Fruit fly (Drosophila melanogaster) whole organism, embryonic: ENCODE measurements around the gene janB.

Experiments
- Asciz ChIP-seq: fragments of 200-800 bp; sonication (Bioruptor generic); optimal IDR thresholded peaks from 2 replicates; lab custom pipeline; 2017; ENCODE audit warnings: missing biosample characterization, mild to moderate bottlenecking, missing genetic modification characterization, missing genetic modification reagents
- CG11085 ChIP-seq: fragments of 200-800 bp; sonication (Bioruptor generic); IDR thresholded peaks from 2 replicates; pipeline ENCODE4 v1.3.6; 2022; ENCODE audit warnings: missing biosample characterization, missing genetic modification characterization
- CG12299 ChIP-seq: fragments of 200-800 bp; sonication (Bioruptor generic); optimal IDR thresholded peaks from 2 replicates; lab custom pipeline; 2018; ENCODE audit warnings: missing biosample characterization, mild to moderate bottlenecking, missing genetic modification characterization
- CG14014 ChIP-seq: fragments of 200-800 bp; sonication (Bioruptor generic); IDR thresholded peaks from 2 replicates; pipeline ENCODE4 v1.3.6; 2022; ENCODE audit warnings: missing biosample characterization, missing genetic modification characterization
- CG15073 ChIP-seq: fragments of 200-800 bp; sonication (Bioruptor generic); optimal IDR thresholded peaks from 2 replicates; lab custom pipeline; 2016; ENCODE audit warnings: missing biosample characterization, missing genetic modification characterization
- CG15479 ChIP-seq: fragments of 200-800 bp; sonication (Bioruptor generic); optimal IDR thresholded peaks from 3 replicates; lab custom pipeline; 2019; ENCODE audit warnings: missing biosample characterization, mild to moderate bottlenecking, missing genetic modification characterization, moderate library complexity
- CG2120 ChIP-seq: fragments of 200-800 bp; sonication (Bioruptor generic); optimal IDR thresholded peaks from 3 replicates; lab custom pipeline; 2016; ENCODE audit warnings: missing biosample characterization, missing genetic modification characterization
- CG3065 ChIP-seq: fragments of 200-800 bp; sonication (Bioruptor generic); optimal IDR thresholded peaks from 2 replicates; lab custom pipeline; 2016; ENCODE audit warnings: missing biosample characterization, missing genetic modification characterization
- CG32532 ChIP-seq: fragments of 200-800 bp; sonication (Bioruptor generic); IDR thresholded peaks from 2 replicates; pipeline ENCODE4 v1.3.6; 2022; ENCODE audit warnings: missing biosample characterization, missing genetic modification characterization
- CG32767 ChIP-seq: fragments of 200-800 bp; sonication (Bioruptor generic); IDR thresholded peaks from 2 replicates; pipeline ENCODE4 v1.3.6; 2022; ENCODE audit warnings: missing biosample characterization, missing genetic modification characterization
- CG32772 ChIP-seq: fragments of 200-800 bp; sonication (Bioruptor generic); IDR thresholded peaks from 2 replicates; pipeline ENCODE4 v1.3.6; 2022; ENCODE audit warnings: missing biosample characterization, missing genetic modification characterization
- CG6765 ChIP-seq: fragments of 200-800 bp; sonication (Bioruptor generic); optimal IDR thresholded peaks from 3 replicates; lab custom pipeline; 2017; ENCODE audit warnings: missing biosample characterization, mild to moderate bottlenecking, missing genetic modification characterization
- CG9932 ChIP-seq: fragments of 200-800 bp; sonication (Bioruptor generic); IDR thresholded peaks from 2 replicates; pipeline ENCODE4 v1.3.6; 2022; ENCODE audit warnings: missing biosample characterization, missing genetic modification characterization
- CTCF ChIP-seq: fragments of 200-800 bp; sonication (Bioruptor generic); optimal IDR thresholded peaks from 2 replicates; lab custom pipeline; 2017; ENCODE audit warnings: missing biosample characterization, mild to moderate bottlenecking, missing genetic modification characterization, moderate library complexity
- Dip2 ChIP-seq: fragments of 200-800 bp; sonication (Bioruptor generic); IDR thresholded peaks from 2 replicates; pipeline ENCODE4 v1.3.6; 2022; ENCODE audit warnings: missing biosample characterization, missing genetic modification characterization
- Doc2 ChIP-seq: fragments of 200-800 bp; sonication (Bioruptor generic); IDR thresholded peaks from 2 replicates; pipeline ENCODE4 v1.3.6; 2022; ENCODE audit warnings: missing biosample characterization, missing genetic modification characterization
- ERR ChIP-seq: fragments of 200-800 bp; sonication (Bioruptor generic); optimal IDR thresholded peaks from 2 replicates; lab custom pipeline; 2016; ENCODE audit warnings: missing biosample characterization, missing genetic modification characterization
- GATAe ChIP-seq: fragments of 200-800 bp; sonication (Bioruptor generic); conservative IDR thresholded peaks from 2 replicates; pipeline ENCODE4 v1.3.6; 2022; ENCODE audit warnings: missing biosample characterization, missing genetic modification characterization
- Jarid2 ChIP-seq: fragments of 200-800 bp; sonication (Bioruptor generic); optimal IDR thresholded peaks from 3 replicates; lab custom pipeline; 2017; ENCODE audit warnings: mild to moderate bottlenecking, missing biosample characterization, missing genetic modification reagents, missing genetic modification characterization
- MBD-R2 ChIP-seq: fragments of 200-800 bp; sonication (Bioruptor generic); IDR thresholded peaks from 2 replicates; pipeline ENCODE4 v1.3.6; 2022; ENCODE audit warnings: missing biosample characterization, missing genetic modification characterization
- Mrtf ChIP-seq: fragments of 200-800 bp; sonication (Bioruptor generic); IDR thresholded peaks from 3 replicates; pipeline ENCODE4 v1.3.6; 2022; ENCODE audit warnings: missing biosample characterization, missing genetic modification characterization
- Nf-YA ChIP-seq: fragments of 200-800 bp; sonication (Bioruptor generic); IDR thresholded peaks from 2 replicates; pipeline ENCODE4 v1.3.6; 2022; ENCODE audit warnings: missing biosample characterization, missing genetic modification characterization
- Opbp ChIP-seq: fragments of 200-800 bp; sonication (Bioruptor generic); IDR thresholded peaks from 3 replicates; pipeline ENCODE4 v1.3.6; 2022; ENCODE audit warnings: missing biosample characterization, missing genetic modification characterization; ENCODE audit not compliant: partially characterized antibody
- Scr ChIP-seq: fragments of 200-800 bp; sonication (Bioruptor generic); IDR thresholded peaks from 2 replicates; pipeline ENCODE4 v1.3.6; 2022; ENCODE audit warnings: missing biosample characterization, missing genetic modification characterization; ENCODE audit not compliant: partially characterized antibody
- Side ChIP-seq: fragments of 200-800 bp; sonication (Bioruptor generic); optimal IDR thresholded peaks from 2 replicates; lab custom pipeline; 2016; ENCODE audit warnings: missing biosample characterization, missing genetic modification characterization
- Tbp ChIP-seq: fragments of >200 bp; optimal IDR thresholded peaks from 2 replicates; lab custom pipeline; 2018; ENCODE audit warnings: missing biosample characterization, missing genetic modification characterization
- Trl ChIP-seq, 3 experiments: fragments of >200 bp in 2 of 3; fragments of 200-800 bp in 1 of 3; sonication (Bioruptor generic) in 1 of 3; optimal IDR thresholded peaks; 2 replicates in 1 of 3; 3 replicates in 2 of 3; lab custom pipeline; 2016 to 2017; ENCODE audit warnings: missing biosample characterization in 1 of 3, missing genetic modification characterization in 1 of 3
- al ChIP-seq: fragments of 200-800 bp; sonication (Bioruptor generic); IDR thresholded peaks from 2 replicates; pipeline ENCODE4 v1.3.6; 2022; ENCODE audit warnings: missing biosample characterization, missing genetic modification characterization
- bab2 ChIP-seq: fragments of 200-800 bp; sonication (Bioruptor generic); optimal IDR thresholded peaks from 2 replicates; lab custom pipeline; 2016; ENCODE audit warnings: missing biosample characterization, missing genetic modification characterization
- bcd ChIP-seq: fragments of 200-800 bp; sonication (Bioruptor generic); optimal IDR thresholded peaks from 2 replicates; lab custom pipeline; 2017; ENCODE audit warnings: missing biosample characterization, mild to moderate bottlenecking, missing genetic modification characterization
- cato ChIP-seq: fragments of 200-800 bp; sonication (Bioruptor generic); optimal IDR thresholded peaks from 2 replicates; lab custom pipeline; 2016; ENCODE audit warnings: missing biosample characterization, missing genetic modification characterization, borderline replicate concordance
- chinmo ChIP-seq: fragments of 200-800 bp; sonication (Bioruptor generic); IDR thresholded peaks from 4 replicates; pipeline ENCODE4 v1.3.6; 2022; ENCODE audit warnings: missing biosample characterization, missing genetic modification characterization; ENCODE audit not compliant: partially characterized antibody
- croc ChIP-seq: fragments of 200-800 bp; sonication (Bioruptor generic); conservative IDR thresholded peaks from 3 replicates; pipeline ENCODE4 v1.3.6; 2022; ENCODE audit warnings: missing biosample characterization, missing genetic modification characterization
- fd102C ChIP-seq: fragments of 200-800 bp; sonication (Bioruptor generic); optimal IDR thresholded peaks from 2 replicates; lab custom pipeline; 2018; ENCODE audit warnings: missing biosample characterization, mild to moderate bottlenecking, missing genetic modification characterization, moderate library complexity
- fd96Cb ChIP-seq: fragments of 200-800 bp; sonication (Bioruptor generic); optimal IDR thresholded peaks from 2 replicates; lab custom pipeline; 2018; ENCODE audit warnings: missing biosample characterization, mild to moderate bottlenecking, missing genetic modification characterization, moderate library complexity
- ftz-f1 ChIP-seq: fragments of 200-800 bp; sonication (Bioruptor generic); optimal IDR thresholded peaks from 2 replicates; lab custom pipeline; 2016; ENCODE audit warnings: missing biosample characterization, missing genetic modification characterization
- gce ChIP-seq: fragments of 200-800 bp; sonication (Bioruptor generic); IDR thresholded peaks from 3 replicates; pipeline ENCODE4 v1.3.6; 2022; ENCODE audit warnings: missing biosample characterization, missing genetic modification characterization
- gfzf ChIP-seq: fragments of 200-800 bp; sonication (Bioruptor generic); optimal IDR thresholded peaks from 2 replicates; lab custom pipeline; 2016; ENCODE audit warnings: missing biosample characterization, mild to moderate bottlenecking, missing genetic modification characterization, moderate library complexity
- grau ChIP-seq: fragments of 200-800 bp; optimal IDR thresholded peaks from 3 replicates; lab custom pipeline; 2019; ENCODE audit warnings: missing biosample characterization, mild to moderate bottlenecking, missing genetic modification characterization, moderate library complexity
- gt ChIP-seq: fragments of 200-800 bp; sonication (Bioruptor generic); IDR thresholded peaks from 2 replicates; pipeline ENCODE4 v1.3.6; 2022; ENCODE audit warnings: missing biosample characterization, missing genetic modification characterization
- hbn ChIP-seq: fragments of 200-800 bp; sonication (Bioruptor generic); IDR thresholded peaks from 2 replicates; pipeline ENCODE4 v1.3.6; 2022; ENCODE audit warnings: missing biosample characterization, missing genetic modification characterization; ENCODE audit not compliant: partially characterized antibody
- insv ChIP-seq, 2 experiments: fragments of 200-800 bp; sonication (Bioruptor generic); optimal IDR thresholded peaks; 3 replicates each; lab custom pipeline; 2016 to 2018; ENCODE audit warnings: missing biosample characterization in 2 of 2, missing genetic modification characterization in 2 of 2
- lbe ChIP-seq: fragments of 200-800 bp; sonication (Bioruptor generic); optimal IDR thresholded peaks from 2 replicates; lab custom pipeline; 2016; ENCODE audit warnings: missing biosample characterization, mild to moderate bottlenecking, missing genetic modification characterization
- org-1 ChIP-seq: fragments of 200-800 bp; sonication (Bioruptor generic); optimal IDR thresholded peaks from 2 replicates; lab custom pipeline; 2017; ENCODE audit warnings: missing biosample characterization, missing genetic modification characterization
- peb ChIP-seq: fragments of 200-800 bp; sonication (Bioruptor generic); IDR thresholded peaks from 2 replicates; pipeline ENCODE4 v1.3.6; 2022; ENCODE audit warnings: missing biosample characterization, missing genetic modification characterization
- sc ChIP-seq, 3 experiments: fragments of >200 bp in 2 of 3; fragments of 200-800 bp in 1 of 3; sonication (Bioruptor generic) in 1 of 3; optimal IDR thresholded peaks; 2 replicates in 2 of 3; 3 replicates in 1 of 3; lab custom pipeline; 2017; ENCODE audit warnings: mild to moderate bottlenecking in 1 of 3, missing biosample characterization in 1 of 3, missing genetic modification characterization in 1 of 3, missing genetic modification reagents in 1 of 3
- sens-2 ChIP-seq: fragments of 200-800 bp; sonication (Bioruptor generic); IDR thresholded peaks from 2 replicates; pipeline ENCODE4 v1.3.6; 2022; ENCODE audit warnings: missing biosample characterization, missing genetic modification characterization
- seq ChIP-seq: fragments of 200-800 bp; sonication (Bioruptor generic); IDR thresholded peaks from 2 replicates; pipeline ENCODE4 v1.3.6; 2022; ENCODE audit warnings: missing biosample characterization, missing genetic modification characterization
- slbo ChIP-seq: fragments of 200-800 bp; sonication (Bioruptor generic); IDR thresholded peaks from 2 replicates; pipeline ENCODE4 v1.3.6; 2022; ENCODE audit warnings: missing biosample characterization, missing genetic modification characterization
- ssp ChIP-seq: fragments of 200-800 bp; sonication (Bioruptor generic); IDR thresholded peaks from 2 replicates; pipeline ENCODE4 v1.3.6; 2022; ENCODE audit warnings: missing biosample characterization, missing genetic modification characterization
- tx ChIP-seq: fragments of 200-800 bp; sonication (Bioruptor generic); optimal IDR thresholded peaks from 2 replicates; lab custom pipeline; 2016; ENCODE audit warnings: missing biosample characterization, missing genetic modification characterization
- yki ChIP-seq: fragments of >200 bp; optimal IDR thresholded peaks from 3 replicates; lab custom pipeline; 2018

The janB gene

DNA sequence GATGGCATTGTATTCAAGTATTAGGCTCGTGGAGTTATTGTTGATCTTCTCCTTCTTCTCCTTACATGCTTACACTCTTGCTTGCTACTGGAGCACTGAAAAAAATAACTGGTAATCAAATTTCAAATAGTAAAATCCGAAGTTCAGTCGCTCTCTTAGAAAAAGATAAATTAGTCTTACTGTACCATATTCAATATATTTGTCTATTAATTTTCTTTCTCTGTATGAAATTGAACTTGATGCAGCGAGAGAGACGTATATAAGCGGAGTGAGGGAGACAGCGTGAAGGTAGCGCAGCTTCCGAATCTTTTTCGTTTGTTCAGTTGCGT is 22.6 kb upstream of the janB start (continued):
- TF ChIP-seq MBD-R2 (peak; percentile 74), hbn (GFP tag; lab: Robert Waterston, UW) (no peak), gce (GFP tag; lab: Robert Waterston, UW) (peak; percentile 83), ssp (GFP tag; lab: Robert Waterston, UW) (peak; percentile 78), lbe (GFP tag; lab: Kevin White, UChicago) (peak; percentile 87), CG11085 (GFP tag; lab: Robert Waterston, UW) (peak; percentile 38; the same call in 1 of the 2 replicates), bab2 (peak; percentile 87), cato (GFP tag; lab: Kevin White, UChicago) (peak; percentile 5), sc (optimal IDR thresholded peaks at IDR 0.05; lab: Kevin White, UChicago) (no peak), sc (GFP tag; optimal IDR thresholded peaks at IDR 0.05; lab: Kevin White, UChicago) (peak; percentile 53), Nf-YA (GFP tag; lab: Robert Waterston, UW) (peak; percentile 93), Side (peak; percentile 89), CG14014 (GFP tag; lab: Robert Waterston, UW) (peak; percentile 92), CG32532 (GFP tag; lab: Robert Waterston, UW) (peak; percentile 79), grau (peak; percentile 39), gt (GFP tag; lab: Robert Waterston, UW) (peak; percentile 77), GATAe (no peak), CG32772 (GFP tag; lab: Robert Waterston, UW) (peak; percentile 91), bcd (peak; percentile 86), Trl (optimal IDR thresholded peaks at IDR 0.05; lab: Kevin White, UChicago) (peak in 1 of 2 experiments; percentile 1), Trl (GFP tag; optimal IDR thresholded peaks at IDR 0.05; lab: Kevin White, UChicago) (peak; percentile 92), Mrtf (peak; percentile 89), CG15073 (GFP tag; lab: Kevin White, UChicago) (no peak), croc (GFP tag; lab: Robert Waterston, UW) (peak; percentile 83), slbo (GFP tag; lab: Robert Waterston, UW) (peak; percentile 79), sens-2 (GFP tag; lab: Robert Waterston, UW) (peak; percentile 89), org-1 (peak; percentile 74), al (GFP tag; lab: Robert Waterston, UW) (peak; percentile 61), CG32767 (GFP tag; lab: Robert Waterston, UW) (peak; percentile 72), peb (GFP tag; lab: Robert Waterston, UW) (peak; percentile 87), CG6765 (GFP tag; lab: Kevin White, UChicago) (peak; percentile 68), CG9932 (GFP tag; lab: Robert Waterston, UW) (peak; percentile 68), Dip2 (GFP tag; lab: Robert Waterston, UW) (no peak), CTCF (GFP tag; lab: Kevin White, UChicago) (peak; percentile 48), ftz-f1 (GFP tag; lab: Kevin White, UChicago) (no peak), fd96Cb (tag; lab: Kevin White, UChicago) (peak; percentile 94), tx (peak; percentile 70)

DNA sequence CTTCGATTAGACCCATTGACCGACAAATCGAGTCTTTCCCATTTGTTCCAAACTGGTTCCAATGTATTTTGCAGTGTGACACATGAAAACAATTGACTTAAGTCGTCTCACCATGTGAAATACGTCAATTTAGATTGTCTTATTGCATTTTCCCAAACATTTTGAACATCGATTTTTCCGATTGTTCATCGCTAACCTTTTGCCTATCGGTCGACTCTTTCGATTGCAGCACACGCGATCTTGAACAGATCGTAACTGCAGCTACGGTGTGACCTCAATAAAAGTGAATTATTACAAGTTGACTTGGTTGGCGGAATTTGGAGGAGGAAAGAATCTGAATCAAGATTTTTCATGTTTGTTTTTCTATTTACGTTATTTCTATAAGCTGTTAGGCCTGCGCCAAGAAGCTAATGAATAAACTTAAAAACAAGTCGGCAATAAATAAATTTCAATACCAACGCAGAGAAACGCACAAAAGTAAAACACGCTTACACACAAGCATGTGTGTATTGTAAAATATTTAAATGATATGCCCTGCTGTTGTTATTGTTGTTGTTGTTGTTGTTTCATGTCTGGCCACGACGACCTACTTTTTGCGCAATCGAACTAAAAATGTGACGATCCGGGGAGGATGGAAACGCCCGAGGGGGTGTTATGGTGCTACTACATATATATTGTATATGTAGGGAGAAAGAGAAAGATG is 22.1 kb upstream of the janB start:
- TF ChIP-seq CG2120 (GFP tag; lab: Kevin White, UChicago) (no peak), Asciz (no peak), insv (GFP tag; optimal IDR thresholded peaks at IDR 0.05; lab: Kevin White, UChicago) (no peak), CG12299 (tag; lab: Kevin White, UChicago) (no peak), Scr (GFP tag; lab: Robert Waterston, UW) (0 out of 2 replicates have a peak, but pooled peaks have one; percentile 30), gfzf (no peak), CG15479 (GFP tag; lab: Kevin White, UChicago) (no peak), yki (lab: Kevin White, UChicago) (no peak), Tbp (no peak), ERR (GFP tag; lab: Kevin White, UChicago) (no peak), fd102C (no peak), Doc2 (GFP tag; lab: Robert Waterston, UW) (no peak), Jarid2 (GFP tag; lab: Kevin White, UChicago) (no peak), seq (no peak), chinmo (GFP tag; lab: Robert Waterston, UW) (peak; percentile 96), CG3065 (GFP tag; lab: Kevin White, UChicago) (no peak), Opbp (GFP tag; lab: Robert Waterston, UW) (no peak), CG32772 (GFP tag; lab: Robert Waterston, UW) (no peak)
